Fruit fly (Drosophila melanogaster) whole organism, prepupa: ENCODE data around the gene Gr10a.

Experiments used
- CG10669 ChIP-seq: fragments of 200-800 bp; sonication (Bioruptor generic); optimal IDR thresholded peaks from 3 replicates; lab custom pipeline; 2018; ENCODE audit warnings: missing biosample characterization, mild to moderate bottlenecking, missing genetic modification characterization, moderate library complexity
- CG11294 ChIP-seq: fragments of 200-800 bp; sonication (Bioruptor generic); IDR thresholded peaks from 2 replicates; pipeline ENCODE4 v1.3.6; 2022; ENCODE audit warnings: missing biosample characterization, missing genetic modification characterization
- CG11762 ChIP-seq: fragments of 200-800 bp; sonication (Bioruptor generic); optimal IDR thresholded peaks from 3 replicates; lab custom pipeline; 2016; ENCODE audit warnings: missing biosample characterization, missing genetic modification characterization; ENCODE audit not compliant: insufficient read depth
- CG11902 ChIP-seq: fragments of 200-800 bp; sonication (Bioruptor generic); optimal IDR thresholded peaks from 3 replicates; lab custom pipeline; 2016; ENCODE audit warnings: missing biosample characterization, missing genetic modification characterization
- CG15336 ChIP-seq: fragments of 200-800 bp; sonication (Bioruptor generic); IDR thresholded peaks from 2 replicates; pipeline ENCODE4 v1.3.6; 2022; ENCODE audit warnings: missing biosample characterization, missing genetic modification characterization
- CG1621 ChIP-seq: fragments of 200-800 bp; sonication (Bioruptor generic); optimal IDR thresholded peaks from 3 replicates; lab custom pipeline; 2018; ENCODE audit warnings: missing biosample characterization, mild to moderate bottlenecking, missing genetic modification characterization
- CG3032 ChIP-seq: fragments of 200-800 bp; optimal IDR thresholded peaks from 2 replicates; lab custom pipeline; 2019; ENCODE audit warnings: missing biosample characterization, mild to moderate bottlenecking, missing genetic modification characterization, moderate library complexity
- CG31627 ChIP-seq: fragments of 200-800 bp; sonication (Bioruptor generic); optimal IDR thresholded peaks from 3 replicates; lab custom pipeline; 2016; ENCODE audit warnings: missing biosample characterization, missing genetic modification characterization
- CG32006 ChIP-seq: fragments of 200-800 bp; sonication (Bioruptor generic); optimal IDR thresholded peaks from 3 replicates; lab custom pipeline; 2017; ENCODE audit warnings: missing biosample characterization, mild to moderate bottlenecking, missing genetic modification characterization
- CG34406 ChIP-seq: fragments of 200-800 bp; sonication (Bioruptor generic); optimal IDR thresholded peaks from 3 replicates; lab custom pipeline; 2016; ENCODE audit warnings: missing biosample characterization, missing genetic modification characterization
- CG4318 ChIP-seq: fragments of 200-800 bp; sonication (Bioruptor generic); optimal IDR thresholded peaks from 3 replicates; lab custom pipeline; 2017; ENCODE audit warnings: missing biosample characterization, mild to moderate bottlenecking, missing genetic modification characterization
- CG6163 ChIP-seq: fragments of 200-800 bp; sonication (Bioruptor generic); IDR thresholded peaks from 3 replicates; pipeline ENCODE4 v1.3.6; 2022; ENCODE audit warnings: missing biosample characterization, missing genetic modification characterization
- CG6276 ChIP-seq: fragments of 200-800 bp; sonication (Bioruptor generic); optimal IDR thresholded peaks from 2 replicates; lab custom pipeline; 2017; ENCODE audit warnings: missing biosample characterization, mild to moderate bottlenecking, missing genetic modification characterization
- CG6792 ChIP-seq: fragments of 200-800 bp; sonication (Bioruptor generic); optimal IDR thresholded peaks from 3 replicates; lab custom pipeline; 2016; ENCODE audit warnings: missing biosample characterization, missing genetic modification characterization
- CG6808 ChIP-seq: fragments of 200-800 bp; sonication (Bioruptor generic); optimal IDR thresholded peaks from 3 replicates; lab custom pipeline; 2017; ENCODE audit warnings: missing biosample characterization, missing genetic modification characterization, mild to moderate bottlenecking, moderate library complexity, missing genetic modification reagents
- CG6854 ChIP-seq: fragments of 200-800 bp; sonication (Bioruptor generic); optimal IDR thresholded peaks from 2 replicates; lab custom pipeline; 2017; ENCODE audit warnings: missing biosample characterization, mild to moderate bottlenecking, missing genetic modification characterization
- CG7368 ChIP-seq: fragments of 200-800 bp; sonication (Bioruptor generic); optimal IDR thresholded peaks from 3 replicates; lab custom pipeline; 2016; ENCODE audit warnings: missing biosample characterization, missing genetic modification characterization
- CG8319 ChIP-seq: fragments of 200-800 bp; sonication (Bioruptor generic); optimal IDR thresholded peaks from 3 replicates; lab custom pipeline; 2016; ENCODE audit warnings: missing biosample characterization, missing genetic modification characterization
- CG8632 ChIP-seq: fragments of 200-800 bp; sonication (Bioruptor generic); optimal IDR thresholded peaks from 3 replicates; lab custom pipeline; 2016; ENCODE audit warnings: missing biosample characterization, missing genetic modification characterization
- Eip78C ChIP-seq: fragments of 200-800 bp; sonication (Bioruptor generic); peaks from one replicate; lab custom pipeline; 2016; ENCODE audit warnings: missing biosample characterization, missing genetic modification characterization
- Ets21C ChIP-seq: fragments of 200-800 bp; sonication (Bioruptor generic); optimal IDR thresholded peaks from 3 replicates; lab custom pipeline; 2016; ENCODE audit warnings: missing biosample characterization, missing genetic modification characterization
- Hr38 ChIP-seq: sonication (Bioruptor generic); optimal IDR thresholded peaks from 2 replicates; lab custom pipeline; 2016; ENCODE audit warnings: missing biosample characterization, missing genetic modification characterization
- Hr39 ChIP-seq: fragments of 200-800 bp; sonication (Bioruptor generic); optimal IDR thresholded peaks from 2 replicates; lab custom pipeline; 2016; ENCODE audit warnings: missing biosample characterization, missing genetic modification characterization
- Hr4 ChIP-seq: fragments of 200-800 bp; sonication (Bioruptor generic); optimal IDR thresholded peaks from 3 replicates; lab custom pipeline; 2016; ENCODE audit warnings: missing biosample characterization, missing genetic modification characterization
- Lpt ChIP-seq: fragments of 200-800 bp; sonication (Bioruptor generic); optimal IDR thresholded peaks from 3 replicates; lab custom pipeline; 2016; ENCODE audit warnings: missing biosample characterization, missing genetic modification characterization
- Met ChIP-seq: fragments of 200-800 bp; sonication (Bioruptor generic); optimal IDR thresholded peaks from 3 replicates; lab custom pipeline; 2016; ENCODE audit warnings: missing biosample characterization, missing genetic modification characterization
- OdsH ChIP-seq: fragments of 200-800 bp; sonication (Bioruptor generic); optimal IDR thresholded peaks from 3 replicates; lab custom pipeline; 2016; ENCODE audit warnings: missing biosample characterization, missing genetic modification characterization
- Smox ChIP-seq: fragments of 200-800 bp; sonication (Bioruptor generic); optimal IDR thresholded peaks from 3 replicates; lab custom pipeline; 2016; ENCODE audit warnings: missing biosample characterization, missing genetic modification characterization
- Sox15 ChIP-seq: fragments of 200-800 bp; sonication (Bioruptor generic); optimal IDR thresholded peaks from 3 replicates; lab custom pipeline; 2016; ENCODE audit warnings: missing biosample characterization, missing genetic modification characterization
- achi ChIP-seq: fragments of 200-800 bp; sonication (Bioruptor generic); optimal IDR thresholded peaks from 3 replicates; lab custom pipeline; 2016; ENCODE audit warnings: missing biosample characterization, missing genetic modification characterization
- acj6 ChIP-seq: fragments of 200-800 bp; sonication (Bioruptor generic); optimal IDR thresholded peaks from 3 replicates; lab custom pipeline; 2016; ENCODE audit warnings: missing biosample characterization, missing genetic modification characterization
- dac ChIP-seq: fragments of 200-800 bp; sonication (Bioruptor generic); optimal IDR thresholded peaks from 2 replicates; lab custom pipeline; 2017; ENCODE audit warnings: missing biosample characterization, mild to moderate bottlenecking, missing genetic modification characterization
- dsx ChIP-seq: fragments of 200-800 bp; optimal IDR thresholded peaks from 3 replicates; lab custom pipeline; 2019; ENCODE audit warnings: missing biosample characterization, mild to moderate bottlenecking, missing genetic modification characterization, moderate library complexity; ENCODE audit not compliant: poor library complexity, severe bottlenecking
- eg ChIP-seq: fragments of 200-800 bp; sonication (Bioruptor generic); IDR thresholded peaks from 3 replicates; pipeline ENCODE4 v1.3.6; 2022; ENCODE audit warnings: missing biosample characterization, missing genetic modification characterization
- esn ChIP-seq: fragments of 200-800 bp; sonication (Bioruptor generic); optimal IDR thresholded peaks from 2 replicates; lab custom pipeline; 2016; ENCODE audit warnings: missing biosample characterization, mild to moderate bottlenecking, missing genetic modification characterization, moderate library complexity
- fd59A ChIP-seq: fragments of 200-800 bp; sonication (Bioruptor generic); optimal IDR thresholded peaks from 2 replicates; lab custom pipeline; 2017; ENCODE audit warnings: missing biosample characterization, mild to moderate bottlenecking, missing genetic modification characterization, missing genetic modification reagents
- fd85E ChIP-seq: fragments of 200-800 bp; sonication (Bioruptor generic); optimal IDR thresholded peaks from 3 replicates; lab custom pipeline; 2016; ENCODE audit warnings: missing biosample characterization, missing genetic modification characterization
- fkh ChIP-seq: fragments of 200-800 bp; sonication (Bioruptor generic); optimal IDR thresholded peaks from 3 replicates; lab custom pipeline; 2017; ENCODE audit warnings: missing biosample characterization, mild to moderate bottlenecking, missing genetic modification characterization, moderate library complexity
- lz ChIP-seq: fragments of 200-800 bp; sonication (Bioruptor generic); optimal IDR thresholded peaks from 3 replicates; lab custom pipeline; 2016; ENCODE audit warnings: missing biosample characterization, missing genetic modification characterization
- net ChIP-seq: fragments of 200-800 bp; sonication (Bioruptor generic); optimal IDR thresholded peaks from 3 replicates; lab custom pipeline; 2016; ENCODE audit warnings: missing biosample characterization, missing genetic modification characterization
- pdm3 ChIP-seq: fragments of 200-800 bp; sonication (Bioruptor generic); optimal IDR thresholded peaks from 3 replicates; lab custom pipeline; 2016; ENCODE audit warnings: missing biosample characterization, missing genetic modification characterization
- salr ChIP-seq, 2 experiments: fragments of 200-800 bp; sonication (Bioruptor generic); optimal IDR thresholded peaks; 3 replicates each; lab custom pipeline; 2016 to 2018; ENCODE audit warnings: missing biosample characterization in 2 of 2, missing genetic modification characterization in 2 of 2, mild to moderate bottlenecking in 1 of 2
- spab ChIP-seq: fragments of 200-800 bp; sonication (Bioruptor generic); optimal IDR thresholded peaks from 2 replicates; lab custom pipeline; 2017; ENCODE audit warnings: missing biosample characterization, mild to moderate bottlenecking, missing genetic modification characterization, missing genetic modification reagents
- ss ChIP-seq, 2 experiments: fragments of 200-800 bp; sonication (Bioruptor generic); optimal IDR thresholded peaks; 2 replicates in 1 of 2; 3 replicates in 1 of 2; lab custom pipeline; 2017 to 2018; ENCODE audit warnings: mild to moderate bottlenecking in 2 of 2, missing biosample characterization in 2 of 2, missing genetic modification characterization in 2 of 2, moderate library complexity in 1 of 2
- svp ChIP-seq: fragments of 200-800 bp; sonication (Bioruptor generic); peaks from one replicate; lab custom pipeline; 2016; ENCODE audit warnings: missing biosample characterization, missing genetic modification characterization
- vri ChIP-seq: fragments of 200-800 bp; sonication (Bioruptor generic); optimal IDR thresholded peaks from 3 replicates; lab custom pipeline; 2016; ENCODE audit warnings: missing biosample characterization, mild to moderate bottlenecking, missing genetic modification characterization

Gene Gr10a

DNA sequence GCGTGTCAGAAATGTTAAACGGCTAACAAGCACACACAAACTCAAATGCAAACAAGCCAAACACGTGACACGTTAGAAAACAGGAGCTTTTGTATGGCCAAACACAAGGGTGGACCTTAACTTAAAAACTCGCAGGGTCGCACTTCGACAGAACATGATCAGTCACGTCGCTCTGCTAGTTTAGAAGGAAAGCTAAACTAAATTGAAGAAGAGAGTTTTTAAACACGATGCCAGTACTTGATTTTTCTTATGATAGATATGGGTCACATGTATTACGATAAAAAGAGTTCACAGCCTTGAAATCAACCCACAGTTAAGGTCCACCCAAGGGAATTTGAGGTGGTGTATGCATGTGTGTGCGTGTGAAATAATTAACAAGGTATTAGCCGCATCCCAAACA is 38.8 kb downstream of the Gr10a start:
- no peak for TF ChIP-seq Hr39 (GFP tag; lab: Kevin White, UChicago)
- no peak for TF ChIP-seq CG4318
- TF ChIP-seq fkh, result no peak
- no peak for TF ChIP-seq CG11902 (GFP tag; lab: Kevin White, UChicago)
- TF ChIP-seq OdsH (GFP tag; lab: Kevin White, UChicago), result peak; percentile 8
- no peak for TF ChIP-seq CG8319
- no peak for TF ChIP-seq fd59A (GFP tag; lab: Kevin White, UChicago)
- no peak for TF ChIP-seq CG10669
- peak; percentile 5 for TF ChIP-seq CG32006 (GFP tag; lab: Kevin White, UChicago)
- no peak for TF ChIP-seq CG6808 (GFP tag; lab: Kevin White, UChicago)
- no peak for TF ChIP-seq pdm3
- TF ChIP-seq CG6792 (GFP tag; lab: Kevin White, UChicago), result no peak
- TF ChIP-seq CG3032, result no peak
- TF ChIP-seq ss (GFP tag; optimal IDR thresholded peaks at IDR 0.05; lab: Kevin White, UChicago), result peak in 1 of 2 experiments; percentile 7
- no peak for TF ChIP-seq fd85E (GFP tag; lab: Kevin White, UChicago)
- TF ChIP-seq Lpt (GFP tag; lab: Kevin White, UChicago), result no peak
- no peak for TF ChIP-seq Hr38 (GFP tag; lab: Kevin White, UChicago)
- no peak for TF ChIP-seq CG15336 (GFP tag; lab: Robert Waterston, UW)
- TF ChIP-seq CG34406 (GFP tag; lab: Kevin White, UChicago), result no peak
- TF ChIP-seq CG31627 (GFP tag; lab: Kevin White, UChicago), result no peak
- no peak for TF ChIP-seq Sox15 (GFP tag; lab: Kevin White, UChicago)
- peak; percentile 1 for TF ChIP-seq achi (GFP tag; lab: Kevin White, UChicago)
- TF ChIP-seq eg, result 0 out of 3 replicates have a peak, but pooled peaks have one; percentile 17

dm6 chrX:11374320-11374719 is 42.9 kb downstream of the Gr10a start:
- no peak for TF ChIP-seq CG11294
- TF ChIP-seq spab, result no peak
- no peak for TF ChIP-seq fd59A (GFP tag; lab: Kevin White, UChicago)
- no peak for TF ChIP-seq esn (GFP tag; lab: Kevin White, UChicago)
- no peak for TF ChIP-seq CG6854 (GFP tag; lab: Kevin White, UChicago)
- TF ChIP-seq Ets21C, result no peak
- no peak for TF ChIP-seq dac (GFP tag; lab: Kevin White, UChicago)
- TF ChIP-seq CG31627 (GFP tag; lab: Kevin White, UChicago), result no peak
- TF ChIP-seq CG4318, result no peak
- TF ChIP-seq CG6792 (GFP tag; lab: Kevin White, UChicago), result no peak
- TF ChIP-seq CG1621 (tag; lab: Kevin White, UChicago), result no peak
- no peak for TF ChIP-seq Met (GFP tag; lab: Kevin White, UChicago)
- no peak for TF ChIP-seq CG11762 (GFP tag; lab: Kevin White, UChicago)
- no peak for TF ChIP-seq Hr4 (GFP tag; lab: Kevin White, UChicago)
- TF ChIP-seq CG8319, result no peak
- TF ChIP-seq CG6276 (GFP tag; lab: Kevin White, UChicago), result no peak
- TF ChIP-seq fd85E (GFP tag; lab: Kevin White, UChicago), result no peak
- TF ChIP-seq Smox (GFP tag; lab: Kevin White, UChicago), result no peak
- TF ChIP-seq vri, result no peak
- TF ChIP-seq, all 60 proteins: peak for 0

DNA sequence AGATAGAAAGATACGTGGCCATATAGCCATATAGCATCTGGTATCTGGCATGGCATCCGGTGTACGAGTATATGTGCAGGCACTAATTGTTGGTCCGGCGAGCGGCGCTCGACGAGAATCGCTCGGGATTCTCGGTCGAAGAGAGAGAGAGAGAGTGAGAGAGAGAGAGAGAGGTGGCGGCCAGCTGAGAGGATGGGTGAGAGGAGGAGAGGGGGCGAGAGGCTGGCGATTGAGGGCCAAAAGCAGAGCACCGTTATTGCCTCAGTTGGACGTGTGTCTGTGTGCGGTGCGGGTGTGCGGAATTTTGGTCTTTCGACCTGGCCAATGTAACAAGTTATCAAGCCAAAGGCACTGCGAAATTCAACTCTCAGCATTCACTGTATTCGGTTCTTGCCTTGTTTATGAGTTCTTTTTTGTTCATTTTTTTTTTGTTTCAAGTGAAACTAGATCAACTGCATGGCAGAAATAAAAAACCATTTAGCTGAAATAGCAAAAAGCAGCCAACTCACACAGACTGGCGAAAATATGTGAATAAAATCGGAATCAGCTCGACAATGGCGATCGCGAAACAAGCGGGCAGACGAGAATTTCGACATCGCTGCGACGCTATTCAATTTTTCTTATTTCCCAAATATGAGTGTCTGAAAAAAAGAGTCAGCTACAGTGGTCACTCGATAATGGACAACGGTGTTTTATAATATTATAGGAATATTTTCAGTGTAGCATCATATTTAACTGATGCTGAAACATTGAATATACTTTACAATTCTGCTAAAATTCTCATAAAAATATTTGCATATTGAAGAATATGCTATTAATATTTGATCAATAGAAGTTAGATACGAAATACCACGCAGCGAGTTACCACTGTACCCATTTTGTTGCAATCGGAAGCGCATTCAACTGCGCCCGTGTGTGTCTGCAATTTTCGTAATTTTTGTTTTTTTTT is 44.2 kb downstream of the Gr10a start:
- peak; percentile 29 for TF ChIP-seq CG32006 (GFP tag; lab: Kevin White, UChicago)
- peak; percentile 15 for TF ChIP-seq lz (GFP tag; lab: Kevin White, UChicago)
- peak; percentile 56 for TF ChIP-seq svp (GFP tag; lab: Kevin White, UChicago)
- no peak for TF ChIP-seq CG8632 (GFP tag; lab: Kevin White, UChicago)
- peak; percentile 1 for TF ChIP-seq net
- peak; percentile 28; the same call in 1 of the 2 replicates for TF ChIP-seq CG15336 (GFP tag; lab: Robert Waterston, UW)
- TF ChIP-seq achi (GFP tag; lab: Kevin White, UChicago), result peak; percentile 4
- TF ChIP-seq Eip78C (GFP tag; lab: Kevin White, UChicago), result peak; percentile 68
- TF ChIP-seq CG6163 (GFP tag; lab: Robert Waterston, UW), result 0 out of 3 replicates have a peak, but pooled peaks have one; percentile 21
- no peak for TF ChIP-seq CG34406 (GFP tag; lab: Kevin White, UChicago)
- peak; percentile 11 for TF ChIP-seq acj6 (GFP tag; lab: Kevin White, UChicago)
- no peak for TF ChIP-seq CG6792 (GFP tag; lab: Kevin White, UChicago)
- TF ChIP-seq Hr39 (GFP tag; lab: Kevin White, UChicago), result peak; percentile 12
- peak in 1 of 2 experiments; percentile 11 for TF ChIP-seq salr (GFP tag; optimal IDR thresholded peaks at IDR 0.05; lab: Kevin White, UChicago)
- TF ChIP-seq Hr4 (GFP tag; lab: Kevin White, UChicago), result peak; percentile 55
- TF ChIP-seq CG7368, result no peak
- peak; percentile 22 for TF ChIP-seq CG31627 (GFP tag; lab: Kevin White, UChicago)
- TF ChIP-seq dsx (GFP tag; lab: Kevin White, UChicago), result no peak
